Fruit fly (Drosophila melanogaster) whole organism, wandering third instar larva: Measurements from ENCODE around the gene CG14535.

Experiments used
- Abd-B ChIP-seq: fragments of >200 bp; optimal IDR thresholded peaks from 2 replicates; lab custom pipeline; 2017; ENCODE audit warnings: missing biosample characterization, missing genetic modification characterization
- CG32264 ChIP-seq: fragments of 200-800 bp; sonication (Bioruptor generic); optimal IDR thresholded peaks from 2 replicates; lab custom pipeline; 2016; ENCODE audit warnings: missing biosample characterization, missing genetic modification characterization
- CG9705 ChIP-seq: fragments of 200-800 bp; sonication (Bioruptor generic); optimal IDR thresholded peaks from 2 replicates; lab custom pipeline; 2018; ENCODE audit warnings: missing biosample characterization, mild to moderate bottlenecking, missing genetic modification characterization
- CrebA ChIP-seq: fragments of 200-800 bp; sonication (Bioruptor generic); optimal IDR thresholded peaks from 2 replicates; lab custom pipeline; 2016; ENCODE audit warnings: missing biosample characterization, mild to moderate bottlenecking, missing genetic modification characterization, borderline replicate concordance
- Dfd ChIP-seq: fragments of >200 bp; optimal IDR thresholded peaks from 2 replicates; lab custom pipeline; 2017; ENCODE audit warnings: missing biosample characterization, missing genetic modification characterization
- Dif ChIP-seq: fragments of 200-275, 200-300 bp; sonication (Bioruptor generic); optimal IDR thresholded peaks from 2 replicates; lab custom pipeline; 2018; ENCODE audit warnings: missing biosample characterization, missing genetic modification characterization; ENCODE audit not compliant: partially characterized antibody
- HLH106 ChIP-seq: fragments of 200-800 bp; optimal IDR thresholded peaks from 3 replicates; lab custom pipeline; 2019; ENCODE audit warnings: missing biosample characterization, mild to moderate bottlenecking, missing genetic modification characterization, moderate library complexity
- Hnf4 ChIP-seq: fragments of 200-800 bp; sonication (Bioruptor generic); optimal IDR thresholded peaks from 2 replicates; lab custom pipeline; 2016; ENCODE audit warnings: missing biosample characterization, mild to moderate bottlenecking, missing genetic modification characterization
- Hr78 ChIP-seq: fragments of >200 bp; optimal IDR thresholded peaks from 2 replicates; lab custom pipeline; 2017; ENCODE audit warnings: missing biosample characterization, missing genetic modification characterization
- Hr83 ChIP-seq: fragments of 200-300 bp; sonication (Bioruptor generic); optimal IDR thresholded peaks from 2 replicates; lab custom pipeline; 2016; ENCODE audit warnings: missing biosample characterization, mild to moderate bottlenecking, missing genetic modification characterization, moderate library complexity; ENCODE audit not compliant: poor library complexity, severe bottlenecking
- Jra ChIP-seq: sonication (Bioruptor generic); optimal IDR thresholded peaks from 2 replicates; lab custom pipeline; 2016; ENCODE audit warnings: missing biosample characterization, missing genetic modification characterization
- Mio ChIP-seq: sonication (Bioruptor generic); optimal IDR thresholded peaks from 2 replicates; lab custom pipeline; 2016; ENCODE audit warnings: missing biosample characterization, missing genetic modification characterization
- N ChIP-seq: fragments of >200 bp; optimal IDR thresholded peaks from 2 replicates; lab custom pipeline; 2018; ENCODE audit warnings: missing biosample characterization, missing external identifiers, missing genetic modification characterization
- OdsH ChIP-seq: fragments of 200-800 bp; sonication (Bioruptor generic); optimal IDR thresholded peaks from 2 replicates; lab custom pipeline; 2016; ENCODE audit warnings: missing biosample characterization, mild to moderate bottlenecking, missing genetic modification characterization
- Rel ChIP-seq, 2 experiments: fragments of 200-800 bp; sonication (Bioruptor generic) in 1 of 2; optimal IDR thresholded peaks; 2 replicates in 1 of 2; 3 replicates in 1 of 2; lab custom pipeline; 2016 to 2019; ENCODE audit warnings: mild to moderate bottlenecking in 2 of 2, missing biosample characterization in 2 of 2, missing genetic modification characterization in 2 of 2, moderate library complexity in 1 of 2
- Sp1 ChIP-seq: fragments of 200-800 bp; sonication (Bioruptor generic); optimal IDR thresholded peaks from 3 replicates; lab custom pipeline; 2019; ENCODE audit warnings: missing biosample characterization, mild to moderate bottlenecking, missing genetic modification characterization, moderate library complexity
- Vsx2 ChIP-seq: fragments of 200-300, 225-300 bp; sonication (Bioruptor generic); optimal IDR thresholded peaks from 2 replicates; lab custom pipeline; 2018; ENCODE audit warnings: missing biosample characterization, missing genetic modification characterization; ENCODE audit not compliant: partially characterized antibody
- br ChIP-seq: fragments of 200-800 bp; sonication (Bioruptor generic); optimal IDR thresholded peaks from 2 replicates; lab custom pipeline; 2016; ENCODE audit warnings: missing biosample characterization, missing genetic modification characterization
- brk ChIP-seq: fragments of 200-800 bp; sonication (Bioruptor generic); optimal IDR thresholded peaks from 2 replicates; lab custom pipeline; 2016; ENCODE audit warnings: missing biosample characterization, mild to moderate bottlenecking, missing genetic modification characterization
- dl ChIP-seq, 2 experiments: fragments of 175-275, 200-275 bp in 1 of 2; fragments of 200-275 bp in 1 of 2; sonication (Bioruptor generic); optimal IDR thresholded peaks; lab custom pipeline; 2018; ENCODE audit warnings: mild to moderate bottlenecking in 2 of 2, missing biosample characterization in 2 of 2, missing genetic modification characterization in 2 of 2, moderate library complexity in 2 of 2; ENCODE audit not compliant: partially characterized antibody in 2 of 2, insufficient read depth in 1 of 2
- dmrt93B ChIP-seq: fragments of 200-800 bp; sonication (Bioruptor generic); optimal IDR thresholded peaks from 2 replicates; lab custom pipeline; 2018; ENCODE audit warnings: missing biosample characterization, mild to moderate bottlenecking, missing genetic modification characterization
- dsf ChIP-seq: sonication (Bioruptor generic); optimal IDR thresholded peaks from 2 replicates; lab custom pipeline; 2016; ENCODE audit warnings: missing biosample characterization, missing genetic modification characterization, borderline replicate concordance
- ey ChIP-seq: fragments of 200-800 bp; sonication (Bioruptor generic); optimal IDR thresholded peaks from 2 replicates; lab custom pipeline; 2016; ENCODE audit warnings: missing biosample characterization, missing genetic modification characterization
- foxo ChIP-seq, 2 experiments: fragments of 200-800 bp; sonication (Bioruptor generic); optimal IDR thresholded peaks; 2 replicates in 1 of 2; 3 replicates in 1 of 2; lab custom pipeline; 2016 to 2017; ENCODE audit warnings: missing biosample characterization in 2 of 2, missing genetic modification characterization in 2 of 2
- fru ChIP-seq: fragments of 200-800 bp; sonication (Bioruptor generic); optimal IDR thresholded peaks from 3 replicates; lab custom pipeline; 2016; ENCODE audit warnings: missing biosample characterization, mild to moderate bottlenecking, missing genetic modification characterization
- h ChIP-seq: fragments of 200-800 bp; sonication (Bioruptor generic); optimal IDR thresholded peaks from 3 replicates; lab custom pipeline; 2016; ENCODE audit warnings: missing biosample characterization, mild to moderate bottlenecking, missing genetic modification characterization
- jim ChIP-seq: fragments of 175-275, 200-325 bp; sonication (Bioruptor generic); optimal IDR thresholded peaks from 2 replicates; lab custom pipeline; 2016; ENCODE audit warnings: missing biosample characterization, mild to moderate bottlenecking, missing genetic modification characterization
- pan ChIP-seq: fragments of >200 bp; optimal IDR thresholded peaks from 2 replicates; lab custom pipeline; 2017
- psq ChIP-seq: fragments of 200-800 bp; sonication (Bioruptor generic); optimal IDR thresholded peaks from 3 replicates; lab custom pipeline; 2017; ENCODE audit warnings: missing biosample characterization, mild to moderate bottlenecking, missing genetic modification characterization, moderate library complexity
- rgr ChIP-seq: fragments of 200-800 bp; sonication (Bioruptor generic); optimal IDR thresholded peaks from 3 replicates; lab custom pipeline; 2016; ENCODE audit warnings: missing biosample characterization, mild to moderate bottlenecking, missing genetic modification characterization
- sage ChIP-seq: fragments of 200-800 bp; sonication (Bioruptor generic); optimal IDR thresholded peaks from 2 replicates; lab custom pipeline; 2016; ENCODE audit warnings: missing biosample characterization, mild to moderate bottlenecking, missing genetic modification characterization
- sv ChIP-seq: fragments of 200-800 bp; sonication (Bioruptor generic); optimal IDR thresholded peaks from 3 replicates; lab custom pipeline; 2016; ENCODE audit warnings: missing biosample characterization, missing genetic modification characterization
- tai ChIP-seq: sonication (Bioruptor generic); optimal IDR thresholded peaks from 2 replicates; lab custom pipeline; 2016; ENCODE audit warnings: missing biosample characterization, missing genetic modification characterization
- usp ChIP-seq: fragments of >200 bp; optimal IDR thresholded peaks from 2 replicates; lab custom pipeline; 2017; ENCODE audit warnings: missing biosample characterization, missing genetic modification characterization
- woc ChIP-seq: sonication (Bioruptor generic); optimal IDR thresholded peaks from 2 replicates; lab custom pipeline; 2016; ENCODE audit warnings: missing biosample characterization, mild to moderate bottlenecking, missing genetic modification characterization

The CG14535 gene

dm6 chr2L:7821279-7821848 is 33.9 kb downstream of the CG14535 start:
- TF ChIP-seq Dif (GFP tag; lab: Kevin White, UChicago): peak; percentile 45
- TF ChIP-seq sv (GFP tag; lab: Kevin White, UChicago): peak; percentile 44
- TF ChIP-seq dmrt93B (GFP tag; lab: Kevin White, UChicago): no peak
- TF ChIP-seq Sp1 (GFP tag; lab: Kevin White, UChicago): peak; percentile 49
- TF ChIP-seq fru (GFP tag; lab: Kevin White, UChicago): peak; percentile 51
- peak; percentile 61 for TF ChIP-seq sage (GFP tag; lab: Kevin White, UChicago)
- TF ChIP-seq jim (GFP tag; lab: Kevin White, UChicago): no peak
- TF ChIP-seq Vsx2 (GFP tag; lab: Kevin White, UChicago): peak; percentile 80
- TF ChIP-seq Dfd (GFP tag; lab: Kevin White, UChicago): no peak
- TF ChIP-seq Rel (GFP tag; optimal IDR thresholded peaks at IDR 0.05; lab: Kevin White, UChicago): no peak
- peak; percentile 32 for TF ChIP-seq Rel (tag; optimal IDR thresholded peaks at IDR 0.05; lab: Kevin White, UChicago)
- TF ChIP-seq usp: no peak
- TF ChIP-seq psq (GFP tag; lab: Kevin White, UChicago): peak; percentile 22
- peak in 1 of 2 experiments; percentile 71 for TF ChIP-seq foxo (GFP tag; optimal IDR thresholded peaks at IDR 0.05; lab: Kevin White, UChicago)
- no peak for TF ChIP-seq tai (GFP tag; lab: Kevin White, UChicago)
- TF ChIP-seq Hr83: peak; percentile 57
- TF ChIP-seq woc: peak; percentile 42
- TF ChIP-seq h (GFP tag; lab: Kevin White, UChicago): peak; percentile 71
- peak; percentile 60 for TF ChIP-seq Hnf4 (GFP tag; lab: Kevin White, UChicago)
- peak; percentile 22 for TF ChIP-seq br (GFP tag; lab: Kevin White, UChicago)
- peak; percentile 52 for TF ChIP-seq rgr
- peak; percentile 52 for TF ChIP-seq ey (GFP tag; lab: Kevin White, UChicago)
- TF ChIP-seq HLH106 (tag; lab: Kevin White, UChicago): peak; percentile 41

dm6 chr2L:7820851-7821250 is 34.4 kb downstream of the CG14535 start, which contains the start of gene CG7115:
Gene CG7115 (plus strand): TSS chr2L:7821151.
- TF ChIP-seq Mio (GFP tag; lab: Kevin White, UChicago) (no peak), Hnf4 (GFP tag; lab: Kevin White, UChicago) (no peak), CG32264 (GFP tag; lab: Kevin White, UChicago) (no peak), dl (GFP tag; optimal IDR thresholded peaks at IDR 0.05; lab: Kevin White, UChicago; ENCODE audit: insufficient read depth in 1 of 2, partially characterized antibody in 2 of 2) (no peak), Jra (GFP tag; lab: Kevin White, UChicago) (no peak), Rel (GFP tag; optimal IDR thresholded peaks at IDR 0.05; lab: Kevin White, UChicago) (no peak), Rel (tag; optimal IDR thresholded peaks at IDR 0.05; lab: Kevin White, UChicago) (no peak), jim (GFP tag; lab: Kevin White, UChicago) (no peak), psq (GFP tag; lab: Kevin White, UChicago) (no peak), Hr78 (GFP tag; lab: Kevin White, UChicago) (no peak), woc (no peak), rgr (no peak), Abd-B (no peak)

- no peak for TF ChIP-seq dl (GFP tag; optimal IDR thresholded peaks at IDR 0.05; lab: Kevin White, UChicago; ENCODE audit: insufficient read depth in 1 of 2, partially characterized antibody in 2 of 2)
- no peak for TF ChIP-seq Hnf4 (GFP tag; lab: Kevin White, UChicago)
- no peak for TF ChIP-seq ey (GFP tag; lab: Kevin White, UChicago)
- TF ChIP-seq HLH106 (tag; lab: Kevin White, UChicago): no peak
These were observed 34.9 kb downstream of the CG14535 start for dm6 chr2L:7820408-7820807.

dm6 chr2L:7813357-7813756 is 41.9 kb downstream of the CG14535 start:
- TF ChIP-seq brk (GFP tag; lab: Kevin White, UChicago): no peak
- TF ChIP-seq sage (GFP tag; lab: Kevin White, UChicago): peak; percentile 19
- TF ChIP-seq jim (GFP tag; lab: Kevin White, UChicago): no peak
- no peak for TF ChIP-seq CrebA (GFP tag; lab: Kevin White, UChicago)
- no peak for TF ChIP-seq dmrt93B (GFP tag; lab: Kevin White, UChicago)
- TF ChIP-seq woc: no peak
- no peak for TF ChIP-seq Hnf4 (GFP tag; lab: Kevin White, UChicago)
- peak; percentile 88 for TF ChIP-seq Hr83
- TF ChIP-seq foxo (GFP tag; optimal IDR thresholded peaks at IDR 0.05; lab: Kevin White, UChicago): no peak
- TF ChIP-seq OdsH (GFP tag; lab: Kevin White, UChicago): peak; percentile 2
- peak; percentile 20 for TF ChIP-seq rgr
- no peak for TF ChIP-seq pan (lab: Kevin White, UChicago)
- TF ChIP-seq fru (GFP tag; lab: Kevin White, UChicago): no peak
- TF ChIP-seq Abd-B: no peak
- TF ChIP-seq Vsx2 (GFP tag; lab: Kevin White, UChicago): no peak
- no peak for TF ChIP-seq tai (GFP tag; lab: Kevin White, UChicago)
- no peak for TF ChIP-seq N (GFP tag; lab: Kevin White, UChicago)
- no peak for TF ChIP-seq psq (GFP tag; lab: Kevin White, UChicago)
- TF ChIP-seq Dif (GFP tag; lab: Kevin White, UChicago): no peak
- TF ChIP-seq Hr78 (GFP tag; lab: Kevin White, UChicago): no peak
- no peak for TF ChIP-seq dsf
- TF ChIP-seq Rel (GFP tag; optimal IDR thresholded peaks at IDR 0.05; lab: Kevin White, UChicago): no peak
- TF ChIP-seq Rel (tag; optimal IDR thresholded peaks at IDR 0.05; lab: Kevin White, UChicago): no peak
- peak; percentile 65 for TF ChIP-seq h (GFP tag; lab: Kevin White, UChicago)
- no peak for TF ChIP-seq dl (GFP tag; optimal IDR thresholded peaks at IDR 0.05; lab: Kevin White, UChicago; ENCODE audit: insufficient read depth in 1 of 2, partially characterized antibody in 2 of 2)
- no peak for TF ChIP-seq Mio (GFP tag; lab: Kevin White, UChicago)
- TF ChIP-seq CG32264 (GFP tag; lab: Kevin White, UChicago): no peak
- peak; percentile 6 for TF ChIP-seq sv (GFP tag; lab: Kevin White, UChicago)
- TF ChIP-seq CG9705 (GFP tag; lab: Kevin White, UChicago): peak; percentile 47
- TF ChIP-seq, all 38 proteins: peak for 7
